Worm (Caenorhabditis elegans): ENCODE data around the gene F48E8.3.

Gene F48E8.3

ce11 chrIII:5487087-5487603, 26.0 kb downstream of the F48E8.3 start, which contains the start of gene osg-1:
TSS of gene osg-1 (plus strand) at chrIII:5487553.
- TF ChIP-seq W03F9.2 (tag; optimal IDR thresholded peaks at IDR 0.05): no peak
- no peak for TF ChIP-seq dao-5 (tag; optimal IDR thresholded peaks at IDR 0.05)
- no peak for TF ChIP-seq him-1 (tag; optimal IDR thresholded peaks at IDR 0.05)

- no peak for TF ChIP-seq W03F9.2 (tag; optimal IDR thresholded peaks at IDR 0.05)
- TF ChIP-seq him-1 (tag; optimal IDR thresholded peaks at IDR 0.05): no peak
- no peak for TF ChIP-seq dao-5 (tag; optimal IDR thresholded peaks at IDR 0.05)
Measured at ce11 chrIII:5495168-5495567, 34.0 kb downstream of the F48E8.3 start, which contains the start of gene R02F2.8. TSS of gene R02F2.8 (minus strand) at chrIII:5495268.

ce11 chrIII:5498973-5499372, 37.8 kb downstream of the F48E8.3 start, which contains the start of gene R02F2.9:
TSS of gene R02F2.9 (plus strand) at chrIII:5499190.
- no peak for TF ChIP-seq W03F9.2 (tag; optimal IDR thresholded peaks at IDR 0.05)
- TF ChIP-seq dao-5 (tag; optimal IDR thresholded peaks at IDR 0.05): no peak
- TF ChIP-seq him-1 (tag; optimal IDR thresholded peaks at IDR 0.05): no peak

- TF ChIP-seq W03F9.2 (tag; optimal IDR thresholded peaks at IDR 0.05) (no peak), him-1 (tag; optimal IDR thresholded peaks at IDR 0.05) (no peak), dao-5 (tag; optimal IDR thresholded peaks at IDR 0.05) (no peak)
Measured at ce11 chrIII:5499942-5500341, 38.8 kb downstream of the F48E8.3 start.

ce11 chrIII:5500732-5501131, 39.6 kb downstream of the F48E8.3 start:
- TF ChIP-seq dao-5 (tag; optimal IDR thresholded peaks at IDR 0.05): no peak
- TF ChIP-seq W03F9.2 (tag; optimal IDR thresholded peaks at IDR 0.05): no peak
- TF ChIP-seq him-1 (tag; optimal IDR thresholded peaks at IDR 0.05): no peak

- TF ChIP-seq him-1 (tag; optimal IDR thresholded peaks at IDR 0.05): no peak
- no peak for TF ChIP-seq W03F9.2 (tag; optimal IDR thresholded peaks at IDR 0.05)
- TF ChIP-seq dao-5 (tag; optimal IDR thresholded peaks at IDR 0.05): no peak
Measured at ce11 chrIII:5501358-5502287, 40.4 kb downstream of the F48E8.3 start, which contains the start of gene R02F2.1. TSS of gene R02F2.1 (plus strand) at chrIII:5501885.

ce11 chrIII:5502915-5503575, 41.9 kb downstream of the F48E8.3 start:
- peak; percentile 32 for TF ChIP-seq him-1 (tag; optimal IDR thresholded peaks at IDR 0.05)
- no peak for TF ChIP-seq dao-5 (tag; optimal IDR thresholded peaks at IDR 0.05)

ce11 chrIII:5503669-5504068, 42.5 kb downstream of the F48E8.3 start:
- TF ChIP-seq W03F9.2 (tag; optimal IDR thresholded peaks at IDR 0.05) (no peak), him-1 (tag; optimal IDR thresholded peaks at IDR 0.05) (no peak), dao-5 (tag; optimal IDR thresholded peaks at IDR 0.05) (no peak)

- TF ChIP-seq dao-5 (tag; optimal IDR thresholded peaks at IDR 0.05) (no peak), W03F9.2 (tag; optimal IDR thresholded peaks at IDR 0.05) (no peak), him-1 (tag; optimal IDR thresholded peaks at IDR 0.05) (no peak)
Measured at ce11 chrIII:5504164-5504563, 43.0 kb downstream of the F48E8.3 start.

ce11 chrIII:5504725-5505473, 43.7 kb downstream of the F48E8.3 start:
- TF ChIP-seq W03F9.2 (tag; optimal IDR thresholded peaks at IDR 0.05) (no peak), dao-5 (tag; optimal IDR thresholded peaks at IDR 0.05) (no peak), him-1 (tag; optimal IDR thresholded peaks at IDR 0.05) (no peak)

- no peak for TF ChIP-seq him-1 (tag; optimal IDR thresholded peaks at IDR 0.05)
- TF ChIP-seq W03F9.2 (tag; optimal IDR thresholded peaks at IDR 0.05): no peak
- TF ChIP-seq dao-5 (tag; optimal IDR thresholded peaks at IDR 0.05): no peak
Measured at ce11 chrIII:5505474-5506022, 44.4 kb downstream of the F48E8.3 start.

- TF ChIP-seq dao-5 (tag; optimal IDR thresholded peaks at IDR 0.05): no peak
- peak; percentile 16 for TF ChIP-seq him-1 (tag; optimal IDR thresholded peaks at IDR 0.05)
Measured at ce11 chrIII:5506023-5506597, 44.9 kb downstream of the F48E8.3 start.

ce11 chrIII:5506936-5507335, 45.8 kb downstream of the F48E8.3 start:
- TF ChIP-seq W03F9.2 (tag; optimal IDR thresholded peaks at IDR 0.05): no peak
- TF ChIP-seq him-1 (tag; optimal IDR thresholded peaks at IDR 0.05): no peak
- TF ChIP-seq dao-5 (tag; optimal IDR thresholded peaks at IDR 0.05): no peak

Data from whole organism, L4/young adult.